Fruit fly (Drosophila melanogaster) whole organism, embryonic: ENCODE data around the gene Cipc.

Experiments used
- Asciz ChIP-seq: fragments of 200-800 bp; sonication (Bioruptor generic); optimal IDR thresholded peaks from 2 replicates; lab custom pipeline; 2017; ENCODE audit warnings: missing biosample characterization, mild to moderate bottlenecking, missing genetic modification characterization, missing genetic modification reagents
- B-H2 ChIP-seq: fragments of 200-800 bp; sonication (Bioruptor generic); optimal IDR thresholded peaks from 2 replicates; lab custom pipeline; 2018; ENCODE audit warnings: missing biosample characterization, mild to moderate bottlenecking, missing genetic modification characterization
- BEAF-32 ChIP-seq: fragments of 200-800 bp; sonication (Bioruptor generic); optimal IDR thresholded peaks from 3 replicates; lab custom pipeline; 2017; ENCODE audit warnings: missing biosample characterization, missing genetic modification characterization, mild to moderate bottlenecking, moderate library complexity, missing genetic modification reagents
- Blimp-1 ChIP-seq: fragments of 200-800 bp; sonication (Bioruptor generic); optimal IDR thresholded peaks from 3 replicates; lab custom pipeline; 2018; ENCODE audit warnings: missing biosample characterization, missing genetic modification characterization, mild to moderate bottlenecking, moderate library complexity, missing genetic modification reagents
- Bteb2 ChIP-seq: fragments of 200-800 bp; sonication (Bioruptor generic); optimal IDR thresholded peaks from 2 replicates; lab custom pipeline; 2016; ENCODE audit warnings: missing biosample characterization, missing genetic modification characterization
- C15 ChIP-seq: fragments of 200-800 bp; sonication (Bioruptor generic); IDR thresholded peaks from 3 replicates; pipeline ENCODE4 v1.3.6; 2022; ENCODE audit warnings: missing biosample characterization, missing genetic modification characterization
- CG13296 ChIP-seq: fragments of 200-800 bp; sonication (Bioruptor generic); optimal IDR thresholded peaks from 3 replicates; lab custom pipeline; 2018; ENCODE audit warnings: missing biosample characterization, mild to moderate bottlenecking, missing genetic modification characterization
- CG17568 ChIP-seq: fragments of 200-800 bp; sonication (Bioruptor generic); optimal IDR thresholded peaks from 2 replicates; lab custom pipeline; 2018; ENCODE audit warnings: missing biosample characterization, mild to moderate bottlenecking, missing genetic modification characterization, moderate library complexity
- CG18764 ChIP-seq: fragments of 200-800 bp; sonication (Bioruptor generic); optimal IDR thresholded peaks from 3 replicates; lab custom pipeline; 2016; ENCODE audit warnings: missing biosample characterization, missing genetic modification characterization
- CG2889 ChIP-seq: fragments of 200-800 bp; sonication (Bioruptor generic); IDR thresholded peaks from 3 replicates; pipeline ENCODE4 v1.3.6; 2022; ENCODE audit warnings: missing biosample characterization, missing genetic modification characterization
- CG30020 ChIP-seq: fragments of 200-800 bp; optimal IDR thresholded peaks from 2 replicates; lab custom pipeline; 2019; ENCODE audit warnings: missing biosample characterization, mild to moderate bottlenecking, missing genetic modification characterization, moderate library complexity
- CG3281 ChIP-seq: fragments of 200-800 bp; sonication (Bioruptor generic); optimal IDR thresholded peaks from 3 replicates; lab custom pipeline; 2017; ENCODE audit warnings: missing biosample characterization, mild to moderate bottlenecking, missing genetic modification characterization
- CG34376 ChIP-seq: fragments of 200-800 bp; sonication (Bioruptor generic); optimal IDR thresholded peaks from 2 replicates; lab custom pipeline; 2018; ENCODE audit warnings: missing biosample characterization, mild to moderate bottlenecking, missing genetic modification characterization
- CG4730 ChIP-seq: fragments of 200-800 bp; sonication (Bioruptor generic); IDR thresholded peaks from 2 replicates; pipeline ENCODE4 v1.3.6; 2022; ENCODE audit warnings: missing biosample characterization, missing genetic modification characterization
- CG6689 ChIP-seq: fragments of 200-800 bp; sonication (Bioruptor generic); IDR thresholded peaks from 2 replicates; pipeline ENCODE4 v1.3.6; 2022; ENCODE audit warnings: missing biosample characterization, missing genetic modification characterization
- CG8089 ChIP-seq: fragments of 200-800 bp; sonication (Bioruptor generic); optimal IDR thresholded peaks from 3 replicates; lab custom pipeline; 2016; ENCODE audit warnings: missing biosample characterization, missing genetic modification characterization
- D ChIP-seq, 2 experiments: fragments of 200-800 bp in 1 of 2; fragments of >200 bp in 1 of 2; sonication (Bioruptor generic) in 1 of 2; optimal IDR thresholded peaks; 2 replicates in 1 of 2; 3 replicates in 1 of 2; lab custom pipeline; 2017; ENCODE audit warnings: mild to moderate bottlenecking in 1 of 2, missing biosample characterization in 1 of 2, missing genetic modification characterization in 1 of 2, missing genetic modification reagents in 1 of 2
- ERR ChIP-seq: fragments of 200-800 bp; sonication (Bioruptor generic); optimal IDR thresholded peaks from 2 replicates; lab custom pipeline; 2016; ENCODE audit warnings: missing biosample characterization, missing genetic modification characterization
- GATAe ChIP-seq: fragments of 200-800 bp; sonication (Bioruptor generic); conservative IDR thresholded peaks from 2 replicates; pipeline ENCODE4 v1.3.6; 2022; ENCODE audit warnings: missing biosample characterization, missing genetic modification characterization
- Hr78 ChIP-seq, 2 experiments: fragments of 200-800 bp in 1 of 2; fragments of >200 bp in 1 of 2; sonication (Bioruptor generic) in 1 of 2; optimal IDR thresholded peaks; 2 replicates each; lab custom pipeline; 2017 to 2019; ENCODE audit warnings: missing biosample characterization in 2 of 2, missing genetic modification characterization in 2 of 2, mild to moderate bottlenecking in 1 of 2, moderate library complexity in 1 of 2
- MTF-1 ChIP-seq: fragments of 200-800 bp; sonication (Bioruptor generic); optimal IDR thresholded peaks from 2 replicates; lab custom pipeline; 2018; ENCODE audit warnings: missing biosample characterization, mild to moderate bottlenecking, missing genetic modification characterization, borderline replicate concordance
- NC2α ChIP-seq: fragments of 200-800 bp; sonication (Bioruptor generic); optimal IDR thresholded peaks from 2 replicates; lab custom pipeline; 2016; ENCODE audit warnings: missing biosample characterization, missing genetic modification characterization
- Nf-YA ChIP-seq: fragments of 200-800 bp; sonication (Bioruptor generic); IDR thresholded peaks from 2 replicates; pipeline ENCODE4 v1.3.6; 2022; ENCODE audit warnings: missing biosample characterization, missing genetic modification characterization
- NfI ChIP-seq: fragments of 200-800 bp; sonication (Bioruptor generic); optimal IDR thresholded peaks from 3 replicates; lab custom pipeline; 2018; ENCODE audit warnings: missing biosample characterization, mild to moderate bottlenecking, missing genetic modification characterization, moderate library complexity
- Ravus ChIP-seq: fragments of 200-800 bp; sonication (Bioruptor generic); IDR thresholded peaks from 2 replicates; pipeline ENCODE4 v1.3.6; 2022; ENCODE audit warnings: missing biosample characterization, missing genetic modification characterization
- YL-1 ChIP-seq: fragments of 200-800 bp; sonication (Bioruptor generic); optimal IDR thresholded peaks from 3 replicates; lab custom pipeline; 2017; ENCODE audit warnings: missing biosample characterization, mild to moderate bottlenecking, missing genetic modification characterization
- ato ChIP-seq: fragments of 200-800 bp; sonication (Bioruptor generic); IDR thresholded peaks from 2 replicates; pipeline ENCODE4 v1.3.6; 2022; ENCODE audit warnings: missing biosample characterization, missing genetic modification characterization; ENCODE audit not compliant: partially characterized antibody
- btn ChIP-seq: fragments of 200-800 bp; sonication (Bioruptor generic); optimal IDR thresholded peaks from 2 replicates; lab custom pipeline; 2016; ENCODE audit warnings: missing biosample characterization, missing genetic modification characterization
- corto ChIP-seq: fragments of 200-800 bp; sonication (Bioruptor generic); optimal IDR thresholded peaks from 2 replicates; lab custom pipeline; 2016; ENCODE audit warnings: missing biosample characterization, mild to moderate bottlenecking, missing genetic modification characterization, moderate library complexity
- crol ChIP-seq: fragments of 200-800 bp; sonication (Bioruptor generic); IDR thresholded peaks from 2 replicates; pipeline ENCODE4 v1.3.6; 2022; ENCODE audit warnings: missing biosample characterization, missing genetic modification characterization
- disco-r ChIP-seq: fragments of 200-800 bp; sonication (Bioruptor generic); optimal IDR thresholded peaks from 2 replicates; lab custom pipeline; 2016; ENCODE audit warnings: missing biosample characterization, missing genetic modification characterization
- dmrt99B ChIP-seq: fragments of 200-800 bp; sonication (Bioruptor generic); optimal IDR thresholded peaks from 2 replicates; lab custom pipeline; 2018; ENCODE audit warnings: missing biosample characterization, mild to moderate bottlenecking, missing genetic modification characterization, moderate library complexity
- eve ChIP-seq, 2 experiments: fragments of >200 bp; optimal IDR thresholded peaks; 2 replicates each; lab custom pipeline; 2017; ENCODE audit warnings: missing biosample characterization in 2 of 2, missing genetic modification characterization in 2 of 2
- eyg ChIP-seq: fragments of 200-800 bp; sonication (Bioruptor generic); optimal IDR thresholded peaks from 3 replicates; lab custom pipeline; 2016; ENCODE audit warnings: missing biosample characterization, missing genetic modification characterization
- hb ChIP-seq: fragments of 200-800 bp; sonication (Bioruptor generic); IDR thresholded peaks from 3 replicates; pipeline ENCODE4 v1.3.6; 2022; ENCODE audit warnings: missing biosample characterization, missing genetic modification characterization; ENCODE audit not compliant: partially characterized antibody
- jigr1 ChIP-seq: fragments of 200-800 bp; sonication (Bioruptor generic); IDR thresholded peaks from 3 replicates; pipeline ENCODE4 v1.3.6; 2022; ENCODE audit warnings: missing biosample characterization, missing genetic modification characterization
- kni ChIP-seq: fragments of 200-800 bp; sonication (Bioruptor generic); optimal IDR thresholded peaks from 3 replicates; lab custom pipeline; 2017; ENCODE audit warnings: mild to moderate bottlenecking, missing biosample characterization, missing genetic modification reagents, missing genetic modification characterization
- lab ChIP-seq: fragments of 200-800 bp; sonication (Bioruptor generic); optimal IDR thresholded peaks from 3 replicates; lab custom pipeline; 2017; ENCODE audit warnings: missing biosample characterization, missing genetic modification characterization, mild to moderate bottlenecking, moderate library complexity, missing genetic modification reagents
- lola ChIP-seq, 3 experiments: fragments of >200 bp in 2 of 3; fragments of 200-800 bp in 1 of 3; sonication (Bioruptor generic) in 1 of 3; optimal IDR thresholded peaks; 2 replicates each; lab custom pipeline; 2017 to 2019; ENCODE audit warnings: missing biosample characterization in 3 of 3, missing genetic modification characterization in 3 of 3, mild to moderate bottlenecking in 1 of 3, moderate library complexity in 1 of 3
- mld ChIP-seq: fragments of 200-800 bp; sonication (Bioruptor generic); IDR thresholded peaks from 3 replicates; pipeline ENCODE4 v1.3.6; 2022; ENCODE audit warnings: missing biosample characterization, missing genetic modification characterization; ENCODE audit not compliant: partially characterized antibody
- nau ChIP-seq: fragments of 200-800 bp; sonication (Bioruptor generic); optimal IDR thresholded peaks from 3 replicates; lab custom pipeline; 2017; ENCODE audit warnings: missing biosample characterization, mild to moderate bottlenecking, missing genetic modification characterization, missing genetic modification reagents
- p53 ChIP-seq: fragments of 200-800 bp; sonication (Bioruptor generic); optimal IDR thresholded peaks from 2 replicates; lab custom pipeline; 2016; ENCODE audit warnings: missing biosample characterization, missing genetic modification characterization
- sc ChIP-seq, 3 experiments: fragments of >200 bp in 2 of 3; fragments of 200-800 bp in 1 of 3; sonication (Bioruptor generic) in 1 of 3; optimal IDR thresholded peaks; 2 replicates in 2 of 3; 3 replicates in 1 of 3; lab custom pipeline; 2017; ENCODE audit warnings: mild to moderate bottlenecking in 1 of 3, missing biosample characterization in 1 of 3, missing genetic modification characterization in 1 of 3, missing genetic modification reagents in 1 of 3
- sens-2 ChIP-seq: fragments of 200-800 bp; sonication (Bioruptor generic); IDR thresholded peaks from 2 replicates; pipeline ENCODE4 v1.3.6; 2022; ENCODE audit warnings: missing biosample characterization, missing genetic modification characterization
- sqz ChIP-seq: fragments of 200-800 bp; sonication (Bioruptor generic); optimal IDR thresholded peaks from 3 replicates; lab custom pipeline; 2018; ENCODE audit warnings: missing biosample characterization, mild to moderate bottlenecking, missing genetic modification characterization
- unc-4 ChIP-seq: fragments of 200-800 bp; sonication (Bioruptor generic); IDR thresholded peaks from 2 replicates; pipeline ENCODE4 v1.3.6; 2022; ENCODE audit warnings: missing biosample characterization, missing genetic modification characterization; ENCODE audit not compliant: partially characterized antibody
- vfl ChIP-seq: fragments of 200-800 bp; sonication (Bioruptor generic); optimal IDR thresholded peaks from 2 replicates; lab custom pipeline; 2016; ENCODE audit warnings: missing biosample characterization, missing genetic modification characterization

Cipc gene

DNA sequence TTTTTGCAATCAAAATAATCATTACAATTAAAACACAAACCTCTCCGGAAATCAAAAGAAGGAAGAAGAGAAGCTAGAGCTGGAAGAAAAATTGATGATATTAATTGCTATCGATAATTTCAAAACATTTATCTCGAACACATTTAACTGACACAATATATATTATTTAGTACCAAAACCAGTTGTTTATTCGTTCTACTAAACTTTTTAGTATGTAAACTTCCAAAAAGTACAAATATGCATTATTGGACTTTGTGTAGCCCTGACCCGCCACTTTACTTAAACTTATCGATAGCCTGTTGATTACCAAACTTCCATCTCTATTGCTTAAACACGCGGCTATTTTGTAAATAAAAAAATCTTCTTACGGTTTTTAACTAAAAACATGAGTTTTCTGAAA, 47.5 kb upstream of the Cipc start, which contains the start of the genes RpL34a and Trmt61 (continued):
- TF ChIP-seq B-H2 (peak; percentile 92), YL-1 (GFP tag; lab: Kevin White, UChicago) (peak; percentile 96), C15 (GFP tag; lab: Robert Waterston, UW) (no peak), Ravus (GFP tag; lab: Robert Waterston, UW) (no peak), mld (GFP tag; lab: Robert Waterston, UW) (no peak; the same call in 2 of the 3 replicates), BEAF-32 (GFP tag; lab: Kevin White, UChicago) (peak; percentile 94), Asciz (GFP tag; lab: Kevin White, UChicago) (peak; percentile 93), CG34376 (GFP tag; lab: Kevin White, UChicago) (peak; percentile 97), unc-4 (GFP tag; lab: Robert Waterston, UW) (peak; percentile 93), hb (GFP tag; lab: Robert Waterston, UW) (peak; percentile 80), GATAe (GFP tag; lab: Robert Waterston, UW) (peak; percentile 54), eve (GFP tag; optimal IDR thresholded peaks at IDR 0.05; lab: Kevin White, UChicago) (no peak), p53 (GFP tag; lab: Kevin White, UChicago) (peak; percentile 70), CG8089 (peak; percentile 65), eyg (GFP tag; lab: Kevin White, UChicago) (peak; percentile 86), lola (GFP tag; optimal IDR thresholded peaks at IDR 0.05; lab: Kevin White, UChicago) (peak in 1 of 3 experiments; percentile 77), ato (no peak), NC2α (GFP tag; lab: Kevin White, UChicago) (peak; percentile 59), CG3281 (GFP tag; lab: Kevin White, UChicago) (peak; percentile 96), CG13296 (GFP tag; lab: Kevin White, UChicago) (peak; percentile 95), CG17568 (GFP tag; lab: Kevin White, UChicago) (peak; percentile 90), dmrt99B (tag; lab: Kevin White, UChicago) (peak; percentile 82), sens-2 (GFP tag; lab: Robert Waterston, UW) (0 out of 2 replicates have a peak, but pooled peaks have one; percentile 25), sc (optimal IDR thresholded peaks at IDR 0.05; lab: Kevin White, UChicago) (no peak), sc (GFP tag; optimal IDR thresholded peaks at IDR 0.05; lab: Kevin White, UChicago) (peak; percentile 87), Nf-YA (peak; percentile 72; the same call in 1 of the 2 replicates), Hr78 (GFP tag; optimal IDR thresholded peaks at IDR 0.05; lab: Kevin White, UChicago) (peak in 1 of 2 experiments; percentile 67), nau (peak; percentile 95), disco-r (GFP tag; lab: Kevin White, UChicago) (peak; percentile 79), MTF-1 (GFP tag; lab: Kevin White, UChicago) (peak; percentile 84), D (optimal IDR thresholded peaks at IDR 0.05; lab: Kevin White, UChicago) (no peak), D (GFP tag; optimal IDR thresholded peaks at IDR 0.05; lab: Kevin White, UChicago) (peak; percentile 85), crol (GFP tag; lab: Robert Waterston, UW) (no peak), corto (GFP tag; lab: Kevin White, UChicago) (no peak), Blimp-1 (GFP tag; lab: Kevin White, UChicago) (peak; percentile 73), kni (peak; percentile 90), CG2889 (GFP tag; lab: Robert Waterston, UW) (no peak; the same call in 2 of the 3 replicates), sqz (GFP tag; lab: Kevin White, UChicago) (peak; percentile 90), lab (GFP tag; lab: Kevin White, UChicago) (peak; percentile 95), jigr1 (GFP tag; lab: Robert Waterston, UW) (no peak), CG18764 (GFP tag; lab: Kevin White, UChicago) (peak; percentile 71), ERR (GFP tag; lab: Kevin White, UChicago) (peak; percentile 27), btn (GFP tag; lab: Kevin White, UChicago) (peak; percentile 61), Bteb2 (GFP tag; lab: Kevin White, UChicago) (peak; percentile 79), vfl (GFP tag; lab: Kevin White, UChicago) (peak; percentile 75), NfI (GFP tag; lab: Kevin White, UChicago) (peak; percentile 90), CG4730 (peak; percentile 30; the same call in 1 of the 2 replicates), CG6689 (GFP tag; lab: Robert Waterston, UW) (peak; percentile 68; the same call in 1 of the 2 replicates), CG30020 (tag; lab: Kevin White, UChicago) (peak; percentile 76)
